Fruit fly (Drosophila melanogaster): ENCODE results near the gene CG15373.

DNA sequence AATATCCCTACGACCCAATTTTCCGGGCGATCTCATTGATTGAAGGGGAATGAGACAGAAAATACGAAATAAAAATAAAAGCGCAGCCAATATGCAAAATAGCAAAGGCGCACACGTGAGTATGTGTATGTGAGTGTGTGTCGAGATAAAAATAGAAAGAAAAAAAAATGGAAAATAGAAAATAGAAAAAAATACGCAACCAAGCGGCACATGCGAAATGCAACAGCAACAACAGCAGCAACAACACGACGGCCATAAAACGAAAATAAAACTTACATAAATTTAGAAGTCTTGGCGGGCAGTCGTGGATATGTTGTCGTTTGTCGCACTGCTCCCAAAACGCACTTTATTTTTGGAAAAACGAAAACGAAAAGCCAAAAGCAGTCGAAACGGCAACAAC, 13.4 kb downstream of the CG15373 start:
- TF ChIP-seq fru (GFP tag; optimal IDR thresholded peaks at IDR 0.05) = no peak
- TF ChIP-seq CG32264 (GFP tag; optimal IDR thresholded peaks at IDR 0.05) = no peak

Measured in whole organism, wandering third instar larva.